Fruit fly (Drosophila melanogaster): ENCODE measurements around the gene CG1494.

The CG1494 gene

DNA sequence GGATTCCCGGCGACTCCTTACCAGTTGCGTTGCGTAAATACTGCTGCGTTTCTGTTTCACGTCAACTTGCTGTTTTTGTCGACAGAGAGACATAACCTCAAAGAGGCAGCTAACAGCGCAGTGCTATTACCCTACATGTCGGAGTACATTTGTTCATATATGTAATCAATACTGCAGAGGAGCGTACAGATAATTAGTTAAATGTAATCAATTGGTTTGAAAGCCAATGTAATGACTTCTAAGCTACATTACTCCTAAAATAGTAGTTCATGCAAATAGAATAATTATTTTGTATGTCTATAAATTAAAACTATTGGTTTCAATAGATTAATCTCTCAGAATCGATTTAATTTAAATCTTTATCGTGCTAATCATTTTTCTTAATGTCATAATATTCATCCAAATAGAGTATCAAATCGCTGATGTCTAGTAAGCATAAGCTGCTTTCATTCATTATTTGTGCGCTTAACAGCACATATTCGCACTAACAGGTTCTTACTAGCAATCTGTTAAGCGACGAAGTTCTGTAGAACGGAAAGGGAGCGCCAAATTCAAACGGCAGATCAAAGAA lies 34.2 kb downstream of the CG1494 start, which contains the start of the genes SLIRP1 and anox (continued):
- TF ChIP-seq CG10669 (GFP tag; optimal IDR thresholded peaks at IDR 0.05) = peak; percentile 92
- TF ChIP-seq CG3919 (GFP tag; optimal IDR thresholded peaks at IDR 0.05) = peak; percentile 81
- peak; percentile 89 for TF ChIP-seq CG10631 (GFP tag; optimal IDR thresholded peaks at IDR 0.05)
- peak; percentile 79 for TF ChIP-seq CG1621 (tag; optimal IDR thresholded peaks at IDR 0.05)
- peak; percentile 64 to 81 for TF ChIP-seq salr (GFP tag; optimal IDR thresholded peaks at IDR 0.05)
- TF ChIP-seq CG6808 (GFP tag; optimal IDR thresholded peaks at IDR 0.05) = peak; percentile 86
- peak; percentile 85 for TF ChIP-seq Sox15 (GFP tag; optimal IDR thresholded peaks at IDR 0.05)
- peak; percentile 82 for TF ChIP-seq achi (GFP tag; optimal IDR thresholded peaks at IDR 0.05)
- TF ChIP-seq CG6163 (GFP tag; IDR thresholded peaks at IDR 0.05) = peak; percentile 64; the same call in 1 of the 3 replicates
- peak; percentile 65 for TF ChIP-seq CG8319 (GFP tag; optimal IDR thresholded peaks at IDR 0.05)
- no peak for TF ChIP-seq CG4318 (GFP tag; optimal IDR thresholded peaks at IDR 0.05)
- TF ChIP-seq net (GFP tag; optimal IDR thresholded peaks at IDR 0.05) = peak; percentile 81
- TF ChIP-seq Blimp-1 (GFP tag; optimal IDR thresholded peaks at IDR 0.05) = peak; percentile 70
- peak; percentile 75 for TF ChIP-seq Ets21C (GFP tag; optimal IDR thresholded peaks at IDR 0.05)
- peak; percentile 71 for TF ChIP-seq CG6854 (GFP tag; optimal IDR thresholded peaks at IDR 0.05)
- TF ChIP-seq Eip75B (GFP tag; optimal IDR thresholded peaks at IDR 0.05) = peak; percentile 85
- peak; percentile 77 for TF ChIP-seq CG11902 (GFP tag; optimal IDR thresholded peaks at IDR 0.05)
- TF ChIP-seq ss (GFP tag; optimal IDR thresholded peaks at IDR 0.05) = peak; percentile 82 to 86
- peak; percentile 54 for TF ChIP-seq vri (GFP tag; optimal IDR thresholded peaks at IDR 0.05)
- peak; percentile 86 for TF ChIP-seq CG15336 (GFP tag; IDR thresholded peaks at IDR 0.05)
- TF ChIP-seq CG11762 (GFP tag; optimal IDR thresholded peaks at IDR 0.05; ENCODE audit: insufficient read depth) = peak; percentile 82
- TF ChIP-seq Sox102F (GFP tag; optimal IDR thresholded peaks at IDR 0.05) = peak; percentile 74
- peak; percentile 82 for TF ChIP-seq Hr39 (GFP tag; optimal IDR thresholded peaks at IDR 0.05)
- peak; percentile 79 for TF ChIP-seq CG16779 (tag; optimal IDR thresholded peaks at IDR 0.05)
- peak; percentile 89 for TF ChIP-seq acj6 (GFP tag; optimal IDR thresholded peaks at IDR 0.05)
- TF ChIP-seq CG31627 (GFP tag; optimal IDR thresholded peaks at IDR 0.05) = peak; percentile 86

DNA sequence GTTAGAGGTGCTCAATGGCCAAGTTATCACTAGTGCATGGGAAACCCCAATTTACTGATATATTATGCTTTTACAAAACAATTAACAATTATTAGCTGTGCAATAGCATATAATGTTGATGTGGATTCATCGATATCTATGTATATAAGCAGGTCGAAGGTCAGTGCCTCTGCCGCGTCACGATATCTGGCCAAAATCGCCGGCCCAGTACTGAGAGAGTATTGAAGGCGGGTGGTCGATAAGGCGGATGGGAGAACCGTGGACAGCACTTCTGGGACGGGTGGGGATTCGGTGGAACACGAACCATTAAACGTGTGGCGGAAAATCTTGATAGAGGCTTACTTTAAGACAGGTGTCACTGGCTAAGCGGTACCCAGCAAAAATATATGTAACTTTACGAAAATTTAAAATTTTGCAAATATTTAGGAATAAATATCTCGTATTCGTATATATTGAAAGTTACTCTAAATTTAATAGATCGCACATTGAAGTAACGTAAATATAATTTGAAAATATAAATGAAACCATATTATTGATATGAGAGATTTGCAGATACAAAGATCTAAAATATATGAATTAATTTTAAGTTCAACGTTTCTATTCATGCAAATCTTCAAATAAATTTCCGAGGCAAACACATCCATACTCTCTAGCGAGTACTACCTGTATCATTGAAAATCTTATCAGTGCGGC lies 37.3 kb downstream of the CG1494 start:
- TF ChIP-seq dsx (GFP tag; optimal IDR thresholded peaks at IDR 0.05; ENCODE audit: poor library complexity, severe bottlenecking) (no peak), ss (GFP tag; optimal IDR thresholded peaks at IDR 0.05) (peak in 1 of 2 experiments; percentile 39), svp (GFP tag) (peak; percentile 79), CG3919 (GFP tag; optimal IDR thresholded peaks at IDR 0.05) (peak; percentile 26), Eip78C (GFP tag) (no peak), CG6276 (GFP tag; optimal IDR thresholded peaks at IDR 0.05) (peak; percentile 44), topi (GFP tag; optimal IDR thresholded peaks at IDR 0.05) (peak; percentile 49), Sox102F (GFP tag; optimal IDR thresholded peaks at IDR 0.05) (no peak), fd85E (GFP tag; optimal IDR thresholded peaks at IDR 0.05) (no peak), cyc (GFP tag; optimal IDR thresholded peaks at IDR 0.05) (peak; percentile 36), CG6808 (GFP tag; optimal IDR thresholded peaks at IDR 0.05) (no peak), Lpt (GFP tag; optimal IDR thresholded peaks at IDR 0.05) (no peak), pdm3 (GFP tag; optimal IDR thresholded peaks at IDR 0.05) (no peak), eg (GFP tag; IDR thresholded peaks at IDR 0.05) (0 out of 3 replicates have a peak, but pooled peaks have one; percentile 22), CG7368 (GFP tag; optimal IDR thresholded peaks at IDR 0.05) (peak; percentile 1), CG11294 (GFP tag; IDR thresholded peaks at IDR 0.05) (no peak; the same call in 1 of the 2 replicates), esn (GFP tag; optimal IDR thresholded peaks at IDR 0.05) (no peak), CG15336 (GFP tag; IDR thresholded peaks at IDR 0.05) (peak; percentile 18; the same call in 1 of the 2 replicates), CG6854 (GFP tag; optimal IDR thresholded peaks at IDR 0.05) (no peak), Hr38 (GFP tag; optimal IDR thresholded peaks at IDR 0.05) (no peak), Gug (GFP tag; IDR thresholded peaks at IDR 0.05) (no peak), Blimp-1 (GFP tag; optimal IDR thresholded peaks at IDR 0.05) (peak; percentile 5), CG10669 (GFP tag; optimal IDR thresholded peaks at IDR 0.05) (peak; percentile 52), Ets96B (tag; optimal IDR thresholded peaks at IDR 0.05) (peak; percentile 28), CG11762 (GFP tag; optimal IDR thresholded peaks at IDR 0.05; ENCODE audit: insufficient read depth) (peak; percentile 19), CG31627 (GFP tag; optimal IDR thresholded peaks at IDR 0.05) (no peak), Hr4 (GFP tag; optimal IDR thresholded peaks at IDR 0.05) (no peak), CG3032 (tag; optimal IDR thresholded peaks at IDR 0.05) (peak; percentile 48), CG8119 (GFP tag; IDR thresholded peaks at IDR 0.05) (no peak), CG11902 (GFP tag; optimal IDR thresholded peaks at IDR 0.05) (peak; percentile 22), Met (GFP tag; optimal IDR thresholded peaks at IDR 0.05) (peak; percentile 54), Eip75B (GFP tag; optimal IDR thresholded peaks at IDR 0.05) (peak; percentile 33)
